Fruit fly (Drosophila melanogaster): ENCODE results near the gene Lsd-2.

Gene Lsd-2

DNA sequence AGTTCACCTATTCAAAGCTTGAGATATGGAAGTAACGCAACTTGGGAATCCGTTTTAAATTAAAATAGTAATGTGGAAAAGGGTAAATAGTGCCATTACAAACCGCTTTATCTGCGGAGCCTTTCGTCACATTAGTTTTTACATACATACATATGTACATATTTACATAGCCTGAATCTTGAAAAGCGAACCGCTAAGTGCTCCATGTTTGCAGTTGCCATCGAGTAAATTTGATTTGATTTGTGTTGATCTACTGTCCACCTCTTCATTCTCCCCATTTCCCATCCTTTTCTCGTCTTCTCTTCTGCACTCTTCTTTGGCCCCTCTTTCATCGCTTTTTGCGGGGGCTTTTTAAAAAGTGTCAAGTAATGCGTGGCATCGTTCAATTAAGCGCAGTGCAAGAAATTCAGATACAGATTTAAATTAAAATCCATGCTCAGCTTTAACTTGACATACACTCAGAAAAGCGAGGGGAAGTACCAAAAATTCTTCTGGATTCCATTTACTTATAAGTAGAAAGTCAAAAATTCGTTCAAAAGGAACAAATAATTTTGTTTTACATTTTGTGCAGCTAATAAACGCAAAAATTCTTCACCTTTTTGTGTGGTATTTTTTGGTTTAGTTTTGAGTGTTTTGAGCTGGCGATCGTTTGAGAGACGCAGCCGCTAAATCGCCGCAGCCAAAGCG lies 32.9 kb downstream of the Lsd-2 start (continued):
- TF ChIP-seq Poxn (GFP tag; IDR thresholded peaks at IDR 0.05) = no peak
- peak; percentile 14 for TF ChIP-seq CG17802 (tag; optimal IDR thresholded peaks at IDR 0.05)
- no peak for TF ChIP-seq CG12155 (GFP tag; optimal IDR thresholded peaks at IDR 0.05)
- TF ChIP-seq al (GFP tag; IDR thresholded peaks at IDR 0.05) = no peak
- no peak for TF ChIP-seq CG16813 (GFP tag; IDR thresholded peaks at IDR 0.05; ENCODE audit: partially characterized antibody)
- peak; percentile 67 for TF ChIP-seq CG4424 (GFP tag; optimal IDR thresholded peaks at IDR 0.05)
- peak; percentile 49 for TF ChIP-seq ken (GFP tag; IDR thresholded peaks at IDR 0.05)
- TF ChIP-seq dan (GFP tag; IDR thresholded peaks at IDR 0.05) = no peak
- TF ChIP-seq CG3847 (GFP tag; IDR thresholded peaks at IDR 0.05) = no peak
- peak; percentile 73 for TF ChIP-seq CG43689 (GFP tag; IDR thresholded peaks at IDR 0.05)
- TF ChIP-seq NfI (GFP tag; optimal IDR thresholded peaks at IDR 0.05) = peak; percentile 45
- peak; percentile 68 for TF ChIP-seq CG12391 (tag; optimal IDR thresholded peaks at IDR 0.05)
- no peak for TF ChIP-seq gsb (GFP tag; IDR thresholded peaks at IDR 0.05)
- peak; percentile 88 for TF ChIP-seq CG12659 (GFP tag; optimal IDR thresholded peaks at IDR 0.05)
- peak; percentile 84; the same call in 1 of the 2 replicates for TF ChIP-seq CG1024 (GFP tag; IDR thresholded peaks at IDR 0.05)
- no peak for TF ChIP-seq hb (GFP tag; IDR thresholded peaks at IDR 0.05; ENCODE audit: partially characterized antibody)
- TF ChIP-seq CG30020 (tag; optimal IDR thresholded peaks at IDR 0.05) = peak; percentile 1
- peak; percentile 85 for TF ChIP-seq org-1 (GFP tag; optimal IDR thresholded peaks at IDR 0.05)
- TF ChIP-seq onecut (GFP tag; IDR thresholded peaks at IDR 0.05) = peak; percentile 85
- peak; percentile 92 for TF ChIP-seq chm (GFP tag; IDR thresholded peaks at IDR 0.05)
- peak; percentile 32; the same call in 1 of the 2 replicates for TF ChIP-seq CG9932 (GFP tag; IDR thresholded peaks at IDR 0.05)
- TF ChIP-seq ato (GFP tag; IDR thresholded peaks at IDR 0.05; ENCODE audit: partially characterized antibody) = no peak
- TF ChIP-seq CG2120 (GFP tag; optimal IDR thresholded peaks at IDR 0.05) = peak; percentile 39
- peak; percentile 97 for TF ChIP-seq kni (GFP tag; optimal IDR thresholded peaks at IDR 0.05)
- no peak for TF ChIP-seq Dfd (GFP tag; optimal IDR thresholded peaks at IDR 0.05)
- peak; percentile 40 for TF ChIP-seq B-H2 (GFP tag; optimal IDR thresholded peaks at IDR 0.05)
- TF ChIP-seq CG2678 (tag; optimal IDR thresholded peaks at IDR 0.05) = peak; percentile 89
- no peak for TF ChIP-seq Hr39 (optimal IDR thresholded peaks at IDR 0.05)
- TF ChIP-seq ara (GFP tag; IDR thresholded peaks at IDR 0.05) = peak; percentile 81
- peak; percentile 0 for TF ChIP-seq emc (GFP tag; optimal IDR thresholded peaks at IDR 0.05)
- TF ChIP-seq twi (tag; optimal IDR thresholded peaks at IDR 0.05) = no peak
- no peak for TF ChIP-seq zen (tag; optimal IDR thresholded peaks at IDR 0.05)
- peak; percentile 21 for TF ChIP-seq CG3995 (GFP tag; optimal IDR thresholded peaks at IDR 0.05)
- TF ChIP-seq pb (GFP tag; optimal IDR thresholded peaks at IDR 0.05) = peak; percentile 67
- peak; percentile 80 for TF ChIP-seq Hey (tag; optimal IDR thresholded peaks at IDR 0.05)
- TF ChIP-seq mld (GFP tag; IDR thresholded peaks at IDR 0.05; ENCODE audit: partially characterized antibody) = no peak
- no peak for TF ChIP-seq vnd (GFP tag; IDR thresholded peaks at IDR 0.05; ENCODE audit: partially characterized antibody)
- TF ChIP-seq pnt (GFP tag; optimal IDR thresholded peaks at IDR 0.05) = peak; percentile 68
- TF ChIP-seq zf30C (GFP tag; optimal IDR thresholded peaks at IDR 0.05) = no peak
- TF ChIP-seq sug (tag; optimal IDR thresholded peaks at IDR 0.05) = peak; percentile 45
- peak; percentile 81 for TF ChIP-seq CG18476 (GFP tag; optimal IDR thresholded peaks at IDR 0.05)
- no peak for TF ChIP-seq CG2199 (GFP tag; IDR thresholded peaks at IDR 0.05)
- TF ChIP-seq Deaf1 (tag; optimal IDR thresholded peaks at IDR 0.05) = no peak
- peak; percentile 79 for TF ChIP-seq CHES-1-like (GFP tag; optimal IDR thresholded peaks at IDR 0.05)
- TF ChIP-seq Nf-YC (tag; optimal IDR thresholded peaks at IDR 0.05) = peak; percentile 47
- peak; percentile 84 for TF ChIP-seq CG12299 (tag; optimal IDR thresholded peaks at IDR 0.05)
- TF ChIP-seq Oaz (GFP tag; IDR thresholded peaks at IDR 0.05) = no peak
- peak; percentile 94 for TF ChIP-seq CG1792 (GFP tag; optimal IDR thresholded peaks at IDR 0.05)
- TF ChIP-seq exex (tag; optimal IDR thresholded peaks at IDR 0.05) = peak; percentile 49
- TF ChIP-seq bcd (GFP tag; optimal IDR thresholded peaks at IDR 0.05) = peak; percentile 79
- TF ChIP-seq HLH54F (GFP tag; optimal IDR thresholded peaks at IDR 0.05) = peak; percentile 25
